Worm (Caenorhabditis elegans) whole organism, L4 larva: ENCODE data around the gene irg-8.

Experiments used
- ces-1 ChIP-seq: fragments of 150-350 bp; sonication (generic microtip); optimal IDR thresholded peaks from 4 replicates; lab custom pipeline; 2014; ENCODE audit warnings: missing biosample characterization, missing genetic modification reagents, missing genetic modification characterization
- pqm-1 ChIP-seq: sonication (generic microtip); optimal IDR thresholded peaks from 2 replicates; lab custom pipeline; 2017; ENCODE audit warnings: missing biosample characterization, missing genetic modification characterization
- zip-11 ChIP-seq: fragments of 200-800 bp; sonication (Bioruptor generic); IDR thresholded peaks from 2 replicates; pipeline ENCODE4 v1.3.6; 2022; ENCODE audit warnings: missing genetic modification characterization, missing compliant biosample characterization

ce11 chrV:446574-446973, 29.1 kb upstream of the irg-8 start, which contains the start of gene srh-34:
- no peak for TF ChIP-seq pqm-1 (tag; lab: Kevin White, UChicago)
- TF ChIP-seq ces-1 = no peak
- TF ChIP-seq zip-11 (GFP tag; lab: Robert Waterston, UW) = no peak
